Worm (Caenorhabditis elegans): ENCODE measurements around the gene nrx-1.

nrx-1 gene

DNA sequence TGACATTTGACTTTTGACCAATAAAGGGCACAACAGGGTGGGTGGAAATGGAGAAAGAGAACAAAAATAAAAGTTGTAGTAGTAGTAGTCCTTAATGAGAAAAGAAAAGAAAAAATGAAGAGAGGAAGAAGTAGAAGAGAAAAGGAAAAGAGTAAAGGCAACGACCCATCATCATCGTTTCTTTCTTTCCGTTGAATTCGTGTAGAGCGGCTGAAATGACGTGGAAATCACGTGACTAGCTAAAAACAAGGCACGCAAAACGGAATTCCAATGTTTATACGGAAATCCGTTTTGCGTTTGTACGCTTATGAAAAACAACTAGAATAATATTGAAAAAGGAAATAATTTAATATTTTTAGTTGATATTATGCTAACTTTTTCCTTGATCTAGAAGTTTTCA lies 42.8 kb downstream of the nrx-1 start (continued):
- TF ChIP-seq hlh-30 (tag; optimal IDR thresholded peaks at IDR 0.05; ENCODE audit: insufficient read depth) = peak; percentile 77
- peak in 1 of 2 experiments; percentile 35 for TF ChIP-seq lsy-2 (tag; optimal IDR thresholded peaks at IDR 0.05)
- no peak for TF ChIP-seq Y105C5A.15 (GFP tag; IDR thresholded peaks at IDR 0.05)
- no peak for TF ChIP-seq cey-2 (tag; optimal IDR thresholded peaks at IDR 0.05; ENCODE audit: borderline replicate concordance, insufficient read depth)
- no peak for TF ChIP-seq aha-1 (tag)
- no peak for TF ChIP-seq F37D6.2 (tag; optimal IDR thresholded peaks at IDR 0.05)
- TF ChIP-seq ZK546.5 (tag; optimal IDR thresholded peaks at IDR 0.05) = no peak
- peak; percentile 58 for TF ChIP-seq fkh-10 (GFP tag; optimal IDR thresholded peaks at IDR 0.05)

- TF ChIP-seq unc-39 (tag; optimal IDR thresholded peaks at IDR 0.05) = no peak
- TF ChIP-seq egl-43 (GFP tag; IDR thresholded peaks at IDR 0.05) = no peak
- no peak for TF ChIP-seq R02D3.7 (tag; optimal IDR thresholded peaks at IDR 0.05)
- TF ChIP-seq dmd-8 (GFP tag; IDR thresholded peaks at IDR 0.05) = no peak
- no peak for TF ChIP-seq mes-2 (tag; optimal IDR thresholded peaks at IDR 0.05; ENCODE audit: poor library complexity, severe bottlenecking)
- TF ChIP-seq madf-5 (GFP tag; IDR thresholded peaks at IDR 0.05) = no peak
- TF ChIP-seq hif-1 (tag; optimal IDR thresholded peaks at IDR 0.05) = no peak
- peak; percentile 2 for TF ChIP-seq nhr-28 (tag; optimal IDR thresholded peaks at IDR 0.05)
- TF ChIP-seq php-3 (GFP tag; IDR thresholded peaks at IDR 0.05) = no peak
- TF ChIP-seq jun-1 (tag; optimal IDR thresholded peaks at IDR 0.05) = no peak
- TF ChIP-seq duxl-1 (tag; optimal IDR thresholded peaks at IDR 0.05; ENCODE audit: poor library complexity) = no peak
- no peak for TF ChIP-seq daf-16 (GFP tag; optimal IDR thresholded peaks at IDR 0.05)
- peak; percentile 18 for TF ChIP-seq daf-16 (tag; optimal IDR thresholded peaks at IDR 0.05)
- TF ChIP-seq hlh-11 (tag; optimal IDR thresholded peaks at IDR 0.05) = peak; percentile 72
- peak; percentile 12 for TF ChIP-seq pqm-1 (tag; optimal IDR thresholded peaks at IDR 0.05)
- no peak for TF ChIP-seq nhr-77 (tag; optimal IDR thresholded peaks at IDR 0.05)
- TF ChIP-seq nhr-42 (GFP tag; IDR thresholded peaks at IDR 0.05) = no peak
- no peak for TF ChIP-seq nhr-237 (tag; optimal IDR thresholded peaks at IDR 0.05)
- no peak for TF ChIP-seq fos-1 (tag; optimal IDR thresholded peaks at IDR 0.05)
- TF ChIP-seq skn-1 (tag; optimal IDR thresholded peaks at IDR 0.05) = no peak
- TF ChIP-seq dve-1 (tag; optimal IDR thresholded peaks at IDR 0.05; ENCODE audit: insufficient read depth) = peak; percentile 36
- peak; percentile 2 for TF ChIP-seq mxl-3 (GFP tag; optimal IDR thresholded peaks at IDR 0.05)
- no peak for TF ChIP-seq saeg-2 (GFP tag; IDR thresholded peaks at IDR 0.05)
- peak; percentile 74 for TF ChIP-seq hlh-30 (tag; optimal IDR thresholded peaks at IDR 0.05; ENCODE audit: insufficient read depth)
- TF ChIP-seq dmd-6 (GFP tag; IDR thresholded peaks at IDR 0.05) = peak; percentile 66
- no peak for TF ChIP-seq lin-13 (GFP tag; optimal IDR thresholded peaks at IDR 0.05)
- no peak for TF ChIP-seq ceh-62 (tag; optimal IDR thresholded peaks at IDR 0.05)
- no peak for TF ChIP-seq zip-11 (GFP tag; IDR thresholded peaks at IDR 0.05)
- peak; percentile 22; the same call in 1 of the 2 replicates for TF ChIP-seq ctbp-1 (GFP tag; IDR thresholded peaks at IDR 0.05)
- TF ChIP-seq nhr-76 (tag; optimal IDR thresholded peaks at IDR 0.05) = no peak
- no peak for TF ChIP-seq nhr-111 (GFP tag; optimal IDR thresholded peaks at IDR 0.05)
Measured at ce11 chrV:10870050-10870449, 45.2 kb downstream of the nrx-1 start.

ce11 chrV:10871457-10871861 lies 46.6 kb downstream of the nrx-1 start:
- TF ChIP-seq ceh-20 (GFP tag; IDR thresholded peaks at IDR 0.05) (peak; percentile 52; the same call in 1 of the 2 replicates), mxl-3 (GFP tag; optimal IDR thresholded peaks at IDR 0.05) (peak; percentile 62), ceh-82 (tag; optimal IDR thresholded peaks at IDR 0.05) (no peak), ceh-32 (tag; optimal IDR thresholded peaks at IDR 0.05; ENCODE audit: poor library complexity) (peak; percentile 12), aly-2 (tag; optimal IDR thresholded peaks at IDR 0.05) (no peak), snpc-4 (tag; optimal IDR thresholded peaks at IDR 0.05) (no peak), dve-1 (tag; optimal IDR thresholded peaks at IDR 0.05; ENCODE audit: insufficient read depth) (peak; percentile 77), nhr-77 (tag; optimal IDR thresholded peaks at IDR 0.05) (peak; percentile 67), F37D6.2 (tag; optimal IDR thresholded peaks at IDR 0.05) (peak; percentile 54), aha-1 (tag) (peak; percentile 99), mes-2 (tag; optimal IDR thresholded peaks at IDR 0.05; ENCODE audit: poor library complexity, severe bottlenecking) (peak; percentile 53), spr-1 (tag; optimal IDR thresholded peaks at IDR 0.05) (no peak), F44E2.7 (GFP tag; IDR thresholded peaks at IDR 0.05) (no peak), nhr-48 (tag; optimal IDR thresholded peaks at IDR 0.05) (peak; percentile 28), hlh-30 (tag; optimal IDR thresholded peaks at IDR 0.05; ENCODE audit: insufficient read depth) (peak; percentile 99), hmg-1.1 (GFP tag; IDR thresholded peaks at IDR 0.05) (peak; percentile 87), ZK337.2 (GFP tag; IDR thresholded peaks at IDR 0.05) (peak; percentile 43; the same call in 1 of the 2 replicates), hif-1 (tag; optimal IDR thresholded peaks at IDR 0.05) (peak in 1 of 2 experiments; percentile 67), ctbp-1 (GFP tag; IDR thresholded peaks at IDR 0.05) (peak; percentile 91), daf-16 (GFP tag; optimal IDR thresholded peaks at IDR 0.05) (no peak), daf-16 (tag; optimal IDR thresholded peaks at IDR 0.05) (peak; percentile 45), lin-13 (GFP tag; optimal IDR thresholded peaks at IDR 0.05) (peak; percentile 46)

Data from whole organism, L4 larva.